Fruit fly (Drosophila melanogaster): Measurements from ENCODE around the gene CG10801.

- TF ChIP-seq CG10348 (GFP tag; IDR thresholded peaks at IDR 0.05) (no peak), gl (tag; optimal IDR thresholded peaks at IDR 0.05) (no peak), Pif1A (GFP tag; optimal IDR thresholded peaks at IDR 0.05) (no peak), CG8159 (tag; optimal IDR thresholded peaks at IDR 0.05) (no peak), EcR (GFP tag; optimal IDR thresholded peaks at IDR 0.05) (no peak), fd96Ca (GFP tag; IDR thresholded peaks at IDR 0.05) (no peak), CG9948 (tag; optimal IDR thresholded peaks at IDR 0.05) (no peak)
Measured at dm6 chrX:3429952-3430351, 30.4 kb upstream of the CG10801 start.
